Worm (Caenorhabditis elegans): ENCODE results near the gene F23A7.3.

Gene F23A7.3

DNA sequence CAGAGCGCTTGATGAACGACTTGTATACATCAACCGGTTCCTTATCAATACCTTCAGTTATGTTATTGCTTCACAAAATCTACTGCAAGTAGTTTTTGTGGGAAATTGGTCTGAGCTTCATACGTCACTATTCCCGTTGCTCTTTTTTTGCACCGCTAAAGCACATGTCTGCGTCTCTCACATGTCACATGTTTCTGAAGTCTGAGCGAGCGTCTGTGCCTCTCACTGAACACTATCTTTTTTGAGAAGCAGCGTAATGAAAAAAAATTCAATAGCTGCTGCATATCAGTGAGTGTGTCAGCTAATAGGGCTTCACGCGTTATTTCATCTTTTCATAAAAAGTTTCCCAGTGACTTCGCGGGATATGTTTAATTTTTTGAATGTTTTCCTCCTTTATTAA is 1.5 kb upstream of the F23A7.3 start:
- peak; percentile 66; the same call in 1 of the 2 replicates for TF ChIP-seq hmg-1.2 (GFP tag; IDR thresholded peaks at IDR 0.05)
- peak; percentile 26 for TF ChIP-seq nhr-80 (tag; optimal IDR thresholded peaks at IDR 0.05)
- TF ChIP-seq F52B5.7 (tag; optimal IDR thresholded peaks at IDR 0.05): no peak

DNA sequence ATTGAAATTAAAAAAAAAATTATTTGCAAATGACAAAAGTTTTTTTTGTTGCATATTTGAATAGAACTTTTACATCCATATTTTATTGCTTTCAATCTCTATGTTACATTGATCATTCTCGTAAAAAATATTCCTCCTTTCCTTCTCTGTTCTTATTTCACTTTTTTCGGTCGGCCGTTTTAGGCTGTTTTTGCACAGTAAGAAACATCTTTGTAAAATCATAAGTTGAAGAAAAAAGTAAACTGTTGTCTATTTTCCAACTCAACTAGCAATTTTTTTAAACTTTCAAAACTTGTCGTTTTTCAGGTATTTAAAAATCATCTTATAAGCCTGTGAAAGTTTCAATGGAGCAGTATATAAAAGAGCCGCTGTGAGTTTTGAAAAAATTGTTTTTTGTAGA is 8.8 kb downstream of the F23A7.3 start, which contains the start of gene F23A7.5:
TSS of gene F23A7.5 (plus strand) at position 301 of the 400 bp plus-strand sequence.
- no peak for TF ChIP-seq nfya-2 (GFP tag; IDR thresholded peaks at IDR 0.05)
- no peak for TF ChIP-seq aptf-2 (GFP tag; conservative IDR thresholded peaks at IDR 0.05)
- no peak for TF ChIP-seq athp-1 (tag; optimal IDR thresholded peaks at IDR 0.05)
- TF ChIP-seq nfyb-1 (GFP tag; IDR thresholded peaks at IDR 0.05): no peak
- no peak for TF ChIP-seq tlf-1 (GFP tag; optimal IDR thresholded peaks at IDR 0.05)
- no peak for TF ChIP-seq mcd-1 (GFP tag; IDR thresholded peaks at IDR 0.05)
- no peak for TF ChIP-seq let-526 (GFP tag; IDR thresholded peaks at IDR 0.05)
- no peak for TF ChIP-seq mel-28 (tag; optimal IDR thresholded peaks at IDR 0.05; ENCODE audit: borderline replicate concordance)
- no peak for TF ChIP-seq nhr-120 (GFP tag; IDR thresholded peaks at IDR 0.05)
- TF ChIP-seq dox-1 (GFP tag; IDR thresholded peaks at IDR 0.05): no peak
- TF ChIP-seq somi-1 (GFP tag; optimal IDR thresholded peaks at IDR 0.05): no peak
- TF ChIP-seq attf-5 (GFP tag; optimal IDR thresholded peaks at IDR 0.05): no peak
- TF ChIP-seq T07F8.4 (tag; optimal IDR thresholded peaks at IDR 0.05): no peak
- TF ChIP-seq nhr-80 (tag; optimal IDR thresholded peaks at IDR 0.05): no peak
- no peak for TF ChIP-seq cebp-1 (GFP tag; IDR thresholded peaks at IDR 0.05)
- TF ChIP-seq cebp-1 (tag; optimal IDR thresholded peaks at IDR 0.05): no peak
- TF ChIP-seq ztf-25 (GFP tag; IDR thresholded peaks at IDR 0.05): no peak
- TF ChIP-seq Y67H2A.10 (GFP tag; conservative IDR thresholded peaks at IDR 0.05): no peak
- no peak for TF ChIP-seq sea-2 (GFP tag; IDR thresholded peaks at IDR 0.05)
- TF ChIP-seq snpc-1.3 (tag; optimal IDR thresholded peaks at IDR 0.05; ENCODE audit: insufficient read depth): no peak
- no peak for TF ChIP-seq madf-10 (tag; optimal IDR thresholded peaks at IDR 0.05)

DNA sequence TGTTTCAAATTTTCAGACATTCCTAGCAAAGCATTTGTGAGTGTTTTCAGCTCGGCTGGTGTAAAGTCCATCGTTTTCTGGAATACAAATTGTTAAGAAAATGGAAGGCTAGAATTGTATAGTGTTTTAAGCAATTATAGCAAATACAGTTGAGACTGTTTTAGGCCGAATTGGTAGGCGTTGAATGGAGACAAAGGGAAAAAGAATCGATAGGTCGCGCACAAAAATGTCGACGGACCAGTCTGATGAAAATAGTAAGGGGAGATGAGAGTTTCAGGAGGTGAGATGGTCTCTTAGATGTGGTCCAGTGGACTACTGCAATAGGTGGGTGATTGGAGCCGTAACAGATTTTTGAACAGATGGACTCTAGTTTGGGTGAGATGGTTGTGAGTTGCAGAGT is 20.8 kb downstream of the F23A7.3 start:
- TF ChIP-seq mxl-1 (tag; optimal IDR thresholded peaks at IDR 0.05): no peak
- no peak for TF ChIP-seq gei-17 (GFP tag; optimal IDR thresholded peaks at IDR 0.05)
- no peak for TF ChIP-seq let-607 (tag; optimal IDR thresholded peaks at IDR 0.05)
- no peak for TF ChIP-seq hlh-12 (tag; optimal IDR thresholded peaks at IDR 0.05)

DNA sequence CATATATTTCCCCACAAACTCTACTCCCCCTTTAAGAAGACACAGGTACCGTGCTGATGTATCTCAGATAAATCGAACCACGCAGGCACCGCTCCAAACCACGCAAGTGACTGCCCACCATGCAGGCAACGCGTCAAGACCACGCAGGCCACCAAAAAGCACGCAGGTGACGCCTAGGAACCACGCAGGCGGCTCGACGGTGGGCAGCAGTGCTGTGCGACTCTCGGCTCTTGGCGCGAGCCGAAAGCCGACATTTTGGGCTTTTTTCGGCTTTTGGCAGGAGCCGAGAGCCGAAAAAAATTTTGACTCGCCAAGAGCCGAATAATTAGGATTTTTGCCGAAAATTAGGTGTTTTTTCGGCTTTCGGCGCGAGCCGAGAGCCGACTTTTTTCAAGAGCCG is 23.3 kb downstream of the F23A7.3 start:
- TF ChIP-seq zfh-2 (GFP tag; conservative IDR thresholded peaks at IDR 0.05): peak; percentile 81
- no peak for TF ChIP-seq attf-3 (GFP tag; conservative IDR thresholded peaks at IDR 0.05)
- TF ChIP-seq ztf-18 (tag; optimal IDR thresholded peaks at IDR 0.05): no peak

DNA sequence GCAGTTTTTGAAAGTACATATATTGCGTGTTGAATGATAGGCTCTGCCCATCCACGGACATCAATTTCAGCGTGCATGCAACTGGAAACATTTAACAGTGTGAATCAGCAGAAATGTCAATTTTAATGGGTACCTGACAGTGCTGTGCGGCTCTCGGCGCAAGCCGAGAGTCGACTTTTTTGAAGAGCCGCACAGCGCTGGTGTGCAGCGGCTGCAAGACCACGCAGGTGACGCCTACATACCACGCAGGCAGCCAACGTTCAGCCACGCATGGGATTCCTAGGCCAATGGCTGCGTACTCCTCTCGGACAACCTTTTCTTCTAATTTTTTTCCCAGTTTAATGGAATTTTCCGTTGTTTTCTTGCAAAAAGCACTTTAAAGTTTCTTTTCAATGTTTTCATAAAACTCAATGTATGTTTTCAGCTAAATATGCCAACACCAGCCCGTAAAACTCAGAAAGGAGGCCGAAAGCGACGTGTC is 25.0 kb downstream of the F23A7.3 start, which contains the start of gene W10G6.1:
TSS of gene W10G6.1 (plus strand) at position 431 of the 481 bp plus-strand sequence.
- TF ChIP-seq D2030.7 (GFP tag; IDR thresholded peaks at IDR 0.05) (no peak), zfh-2 (GFP tag; conservative IDR thresholded peaks at IDR 0.05) (peak; percentile 52; the same call in 1 of the 2 replicates)

DNA sequence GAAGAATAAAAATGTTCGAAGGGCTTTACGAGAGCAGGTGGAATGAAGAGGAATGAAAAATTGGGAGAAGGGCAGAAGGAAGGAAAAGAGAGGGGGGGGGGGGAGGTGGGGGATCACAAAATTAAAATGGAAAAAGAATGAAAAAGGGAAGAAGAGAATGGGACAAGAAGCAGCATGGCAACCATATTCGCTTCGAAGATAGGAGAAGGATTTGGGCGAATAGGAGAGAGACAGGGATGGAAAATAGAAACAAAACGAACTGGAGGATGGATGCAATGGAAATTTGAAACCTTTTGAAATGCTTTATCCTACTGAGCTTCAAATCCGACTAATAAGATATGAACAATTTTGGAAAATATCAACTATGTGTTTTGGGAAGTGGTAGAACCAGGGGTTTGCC is 30.9 kb downstream of the F23A7.3 start, which contains the start of gene W10G6.6:
TSS of gene W10G6.6 (minus strand) at position 101 of the 400 bp plus-strand sequence.
- TF ChIP-seq F22D6.2 (tag; optimal IDR thresholded peaks at IDR 0.05) (no peak), zfh-2 (GFP tag; conservative IDR thresholded peaks at IDR 0.05) (peak; percentile 25; the same call in 1 of the 2 replicates)
